Fruit fly (Drosophila melanogaster): ENCODE results near the gene fws.

fws gene

DNA sequence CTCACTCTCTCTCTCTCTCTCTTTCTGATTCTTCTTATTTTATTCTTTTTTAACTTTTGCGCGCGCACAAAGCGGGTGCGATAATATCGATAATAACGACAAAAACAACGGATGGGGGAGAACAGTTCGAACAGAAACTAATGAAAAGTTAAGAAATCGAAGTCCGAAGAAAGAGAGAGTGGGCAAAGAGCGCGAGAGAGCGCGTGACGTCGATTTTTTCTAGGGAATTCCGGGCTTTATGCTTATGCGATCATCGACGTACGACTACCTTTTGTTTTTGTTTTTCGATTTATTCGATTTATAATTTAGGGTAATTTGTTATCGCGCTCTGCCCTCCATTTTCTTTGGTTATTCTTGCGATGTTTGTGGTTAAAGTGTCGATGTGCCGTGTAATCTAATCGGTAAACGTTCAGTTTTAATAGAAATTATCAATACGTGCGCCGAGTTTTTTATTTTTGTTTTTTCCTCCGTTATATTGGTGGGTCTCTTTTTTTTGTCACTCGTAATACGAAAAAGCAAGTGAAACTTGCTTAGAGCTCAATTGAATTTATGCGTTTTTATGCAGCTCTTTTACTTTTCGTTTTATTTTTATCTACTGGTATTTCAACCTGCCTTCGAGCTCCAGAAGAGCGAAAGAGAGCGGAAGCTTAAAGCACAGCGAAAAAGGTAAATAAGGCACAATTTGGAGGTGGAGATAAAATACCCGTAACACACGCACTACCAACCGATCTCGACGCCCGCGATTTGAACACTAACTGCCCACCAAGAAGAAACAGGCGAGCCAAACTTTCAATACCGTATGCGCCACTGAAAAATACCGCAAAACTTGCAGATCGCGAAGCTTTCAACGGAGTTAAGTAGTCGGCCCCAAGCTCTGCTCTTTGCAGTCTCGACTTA lies 31.0 kb downstream of the fws start, which contains the start of gene dl:
dl (minus strand) TSS at position 757 of the 897 bp plus-strand sequence.
- TF ChIP-seq Myc (optimal IDR thresholded peaks at IDR 0.05) (no peak), Sin3A (optimal IDR thresholded peaks at IDR 0.05) (no peak), psq (optimal IDR thresholded peaks at IDR 0.05) (no peak), ttk (optimal IDR thresholded peaks at IDR 0.05) (no peak), insv (optimal IDR thresholded peaks at IDR 0.05) (no peak), h (optimal IDR thresholded peaks at IDR 0.05) (no peak)

DNA sequence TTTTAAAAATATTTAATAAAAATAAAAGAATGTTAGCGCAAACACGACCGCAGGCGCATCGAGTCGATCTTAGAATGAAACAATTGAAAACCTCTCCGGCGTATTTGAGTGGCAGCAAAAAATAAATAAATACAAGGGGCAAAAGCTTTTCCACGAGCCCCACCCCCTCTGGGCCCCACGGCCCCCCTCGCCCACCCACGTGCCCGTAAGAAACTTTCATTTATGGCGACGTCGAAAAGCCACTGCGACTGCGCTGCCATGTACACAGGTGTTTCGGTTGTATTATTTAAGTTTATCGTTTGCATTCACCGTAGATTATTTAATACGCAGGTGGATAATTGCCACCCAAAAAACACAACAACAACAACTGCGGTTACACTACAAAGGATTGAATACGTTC lies 32.4 kb downstream of the fws start:
- TF ChIP-seq Sin3A (optimal IDR thresholded peaks at IDR 0.05) (no peak), psq (optimal IDR thresholded peaks at IDR 0.05) (no peak), ttk (optimal IDR thresholded peaks at IDR 0.05) (no peak), Myc (optimal IDR thresholded peaks at IDR 0.05) (no peak), insv (optimal IDR thresholded peaks at IDR 0.05) (no peak), h (optimal IDR thresholded peaks at IDR 0.05) (no peak)

DNA sequence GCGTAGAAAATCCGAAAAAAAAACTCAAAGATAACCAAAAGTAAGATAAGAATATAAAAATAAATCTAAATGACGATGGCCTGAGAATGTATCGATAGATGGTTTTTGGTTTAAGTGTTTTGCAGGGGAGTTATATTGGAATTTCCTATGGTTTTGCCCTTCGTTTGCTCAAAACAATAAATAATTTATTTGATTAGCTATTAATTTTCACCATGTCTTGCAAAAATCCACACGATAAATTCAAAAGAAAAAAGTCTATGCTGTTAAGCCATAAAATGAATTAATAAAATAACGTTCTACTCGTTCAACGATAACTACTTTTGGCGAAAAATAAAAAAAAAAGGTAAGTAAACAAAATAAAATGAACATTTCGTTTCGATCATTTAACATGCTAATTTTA lies 33.8 kb downstream of the fws start:
- TF ChIP-seq Sin3A (optimal IDR thresholded peaks at IDR 0.05) (no peak), insv (optimal IDR thresholded peaks at IDR 0.05) (no peak), h (optimal IDR thresholded peaks at IDR 0.05) (no peak), Myc (optimal IDR thresholded peaks at IDR 0.05) (no peak), psq (optimal IDR thresholded peaks at IDR 0.05) (no peak), ttk (optimal IDR thresholded peaks at IDR 0.05) (no peak)

DNA sequence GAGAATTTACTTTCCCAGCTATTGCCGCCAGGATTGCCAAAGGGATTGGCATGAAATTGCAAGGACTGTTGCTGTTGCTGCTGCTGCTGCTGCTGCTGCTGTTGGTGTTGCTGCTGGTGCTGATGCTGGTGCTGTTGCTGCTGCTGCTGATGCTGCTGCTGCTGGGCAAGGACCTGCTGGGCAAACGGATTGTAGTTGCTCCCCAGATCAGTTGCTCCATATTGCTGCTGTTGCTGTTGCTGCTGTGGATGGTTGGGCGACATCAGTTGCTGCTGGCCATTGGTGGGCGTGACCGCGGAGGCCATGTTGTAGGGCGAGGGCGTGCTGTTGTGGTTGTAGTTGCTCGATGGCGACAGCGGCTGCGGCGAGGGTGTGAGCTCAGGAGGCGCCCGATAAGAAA lies 43.2 kb downstream of the fws start:
- TF ChIP-seq h (optimal IDR thresholded peaks at IDR 0.05) (no peak), Sin3A (optimal IDR thresholded peaks at IDR 0.05) (no peak), insv (optimal IDR thresholded peaks at IDR 0.05) (no peak), ttk (optimal IDR thresholded peaks at IDR 0.05) (no peak)

DNA sequence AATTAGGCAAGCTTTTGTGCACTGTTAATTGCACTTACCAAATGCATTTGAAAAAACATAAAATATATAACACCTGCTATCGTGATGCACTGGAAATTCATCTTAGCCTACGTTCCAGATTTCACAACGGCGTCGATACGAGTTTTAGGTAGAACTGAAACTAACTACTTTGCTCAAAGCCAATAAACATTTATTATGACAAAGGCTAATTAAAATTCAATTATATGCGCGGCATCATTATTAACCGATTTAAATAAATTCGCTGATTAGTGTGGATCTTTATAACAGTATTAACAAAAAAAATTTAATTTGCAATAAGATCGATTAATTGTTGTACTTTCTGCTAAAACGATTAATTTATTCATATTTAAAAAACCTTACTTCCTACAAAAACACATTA lies 44.3 kb downstream of the fws start, which contains the start of gene CG33928:
CG33928 (minus strand) TSS at position 101 of the 400 bp plus-strand sequence.
- no peak for TF ChIP-seq Sin3A (optimal IDR thresholded peaks at IDR 0.05)
- no peak for TF ChIP-seq Myc (optimal IDR thresholded peaks at IDR 0.05)
- TF ChIP-seq insv (optimal IDR thresholded peaks at IDR 0.05), result no peak
- no peak for TF ChIP-seq ttk (optimal IDR thresholded peaks at IDR 0.05)
- no peak for TF ChIP-seq h (optimal IDR thresholded peaks at IDR 0.05)
- TF ChIP-seq psq (optimal IDR thresholded peaks at IDR 0.05), result no peak

DNA sequence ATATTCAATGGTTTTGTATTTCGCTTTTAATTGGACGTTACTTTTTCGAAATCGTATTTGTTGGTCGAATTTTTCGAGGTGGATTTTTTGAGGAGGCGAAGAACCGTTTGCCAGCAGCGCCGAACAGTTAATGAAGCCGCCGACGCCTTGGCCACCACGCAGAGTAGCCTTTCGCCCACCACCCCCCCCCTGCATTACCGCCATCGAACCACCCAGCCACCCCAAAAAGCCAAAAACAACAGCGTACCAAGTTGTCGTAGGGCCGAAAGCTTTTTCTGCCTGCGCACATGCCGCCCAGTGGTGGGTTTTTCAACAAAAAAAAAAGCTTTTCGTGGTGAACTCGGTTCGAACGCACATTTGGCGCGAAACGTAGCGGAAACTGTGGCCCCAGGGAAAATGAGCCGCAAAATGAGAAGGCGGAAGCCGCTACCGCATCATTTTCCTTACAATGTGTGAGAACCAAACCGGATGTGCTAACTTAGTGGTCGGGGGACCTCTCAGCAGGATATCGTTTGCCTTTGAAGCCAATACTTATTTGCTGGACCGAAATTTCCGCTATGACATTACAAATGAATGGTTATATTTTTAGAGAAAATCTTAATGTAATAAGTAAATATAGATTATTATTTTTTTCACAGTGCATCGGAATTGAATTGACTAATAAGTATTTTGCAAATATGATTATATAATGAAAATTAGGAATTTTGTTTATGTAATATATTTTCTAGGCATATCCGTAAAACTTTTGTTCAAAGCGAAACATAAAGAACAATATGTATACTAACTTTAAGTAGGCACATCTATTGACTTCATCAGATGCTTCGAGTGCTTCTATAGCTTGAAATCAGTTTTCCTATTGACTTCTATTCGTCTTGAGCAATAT lies 47.6 kb downstream of the fws start, which contains the start of the genes Dif and CG5043:
Dif (minus strand) TSS at position 132 of the 883 bp plus-strand sequence.
CG5043 (plus strand) TSS at position 833 of the 883 bp plus-strand sequence.
- TF ChIP-seq Myc (optimal IDR thresholded peaks at IDR 0.05), result no peak
- no peak for TF ChIP-seq h (optimal IDR thresholded peaks at IDR 0.05)
- no peak for TF ChIP-seq ttk (optimal IDR thresholded peaks at IDR 0.05)
- no peak for TF ChIP-seq insv (optimal IDR thresholded peaks at IDR 0.05)

DNA sequence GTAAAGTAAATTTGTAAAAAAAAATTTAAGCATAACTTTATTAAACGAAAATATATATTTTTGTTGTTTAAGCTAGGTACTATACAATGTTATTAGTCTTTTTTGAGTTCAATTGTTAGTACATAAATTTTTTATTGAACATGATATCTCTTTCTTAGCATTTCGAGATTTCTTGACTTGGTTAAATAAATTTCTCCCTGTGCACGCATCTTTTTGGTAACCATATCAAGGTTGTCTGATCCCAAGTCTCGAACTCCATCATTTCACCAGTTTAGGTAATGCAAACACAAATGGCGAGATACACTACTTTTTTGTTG lies 49.5 kb downstream of the fws start:
- TF ChIP-seq ttk (optimal IDR thresholded peaks at IDR 0.05) (no peak), Myc (optimal IDR thresholded peaks at IDR 0.05) (no peak), Sin3A (optimal IDR thresholded peaks at IDR 0.05) (no peak), insv (optimal IDR thresholded peaks at IDR 0.05) (no peak), h (optimal IDR thresholded peaks at IDR 0.05) (no peak), psq (optimal IDR thresholded peaks at IDR 0.05) (no peak)

DNA sequence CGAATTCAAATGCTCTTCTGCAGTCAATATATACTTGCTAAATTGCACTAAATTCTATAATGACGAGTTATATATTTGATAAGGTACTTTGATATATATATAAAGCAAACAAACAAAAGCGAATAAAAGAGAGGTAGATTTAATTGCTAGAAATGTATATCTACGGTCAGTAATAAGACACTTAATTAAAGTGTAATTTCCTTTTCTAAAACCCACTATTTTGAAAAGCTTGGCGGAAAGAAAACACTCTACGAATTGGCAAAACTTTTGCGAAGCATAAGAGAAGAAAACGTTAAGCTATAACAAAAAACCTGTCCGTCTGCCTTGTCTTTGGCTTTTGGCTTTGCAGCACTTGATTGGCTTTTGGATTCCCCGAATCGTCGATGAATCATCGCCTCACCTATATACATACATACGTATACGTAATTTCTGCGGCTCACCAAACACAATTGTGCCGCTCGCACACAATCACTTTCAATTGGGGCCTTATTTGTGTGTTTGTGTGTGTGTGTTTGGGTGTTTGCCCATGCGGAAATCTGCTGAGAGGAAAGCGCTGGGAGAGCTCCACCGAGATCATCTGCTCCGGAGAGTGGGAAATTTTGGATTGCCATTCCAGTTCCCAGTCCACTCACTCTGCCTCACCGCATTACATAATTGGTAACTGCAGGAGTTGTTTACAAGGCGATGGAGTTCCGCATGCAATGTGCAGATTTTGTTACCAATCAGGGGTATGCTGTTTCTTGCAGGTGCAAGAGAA lies 50.0 kb downstream of the fws start:
- TF ChIP-seq Sin3A (optimal IDR thresholded peaks at IDR 0.05) (no peak), psq (optimal IDR thresholded peaks at IDR 0.05) (no peak), insv (optimal IDR thresholded peaks at IDR 0.05) (no peak), h (optimal IDR thresholded peaks at IDR 0.05) (no peak), ttk (optimal IDR thresholded peaks at IDR 0.05) (no peak), Myc (optimal IDR thresholded peaks at IDR 0.05) (no peak)

DNA sequence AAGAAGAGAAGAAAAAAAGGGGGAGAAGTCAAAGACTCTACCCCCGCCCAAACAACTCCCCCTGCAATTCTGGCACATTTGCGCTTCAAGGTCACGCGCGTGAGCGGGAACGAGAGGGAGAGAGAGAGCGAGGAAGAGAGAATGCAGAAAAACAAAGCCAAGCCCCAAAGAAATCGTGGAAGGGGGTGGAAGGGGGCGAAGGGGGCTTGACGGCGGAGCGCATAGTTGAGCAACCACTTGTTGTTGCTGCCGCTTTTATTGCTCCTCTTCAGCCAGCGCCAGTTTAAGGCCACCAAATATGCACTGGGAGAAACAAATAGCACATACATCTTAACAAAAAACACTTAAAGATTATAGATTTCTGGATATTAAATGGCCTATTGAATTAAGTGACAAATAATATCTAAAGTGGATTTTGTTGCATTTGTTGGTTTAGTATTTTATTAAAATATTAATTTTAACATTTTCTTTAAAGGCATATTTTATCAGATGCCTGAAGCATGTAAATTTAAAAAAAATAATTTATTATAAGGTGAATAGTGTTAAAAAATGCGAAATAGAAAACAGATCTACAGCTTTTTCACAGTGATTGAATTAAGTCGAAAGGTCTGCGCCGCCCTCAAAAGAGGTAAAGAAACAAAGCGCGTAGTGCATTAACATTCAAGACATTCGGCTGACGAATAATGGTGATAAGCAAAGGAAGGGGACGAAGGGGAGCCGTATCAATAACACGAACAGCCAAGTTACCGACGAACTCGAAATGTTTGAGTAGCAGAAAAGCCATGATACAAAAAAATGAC lies 50.8 kb downstream of the fws start:
- TF ChIP-seq h (optimal IDR thresholded peaks at IDR 0.05) (no peak), psq (optimal IDR thresholded peaks at IDR 0.05) (no peak), insv (optimal IDR thresholded peaks at IDR 0.05) (no peak), Sin3A (optimal IDR thresholded peaks at IDR 0.05) (no peak), Myc (optimal IDR thresholded peaks at IDR 0.05) (no peak), ttk (optimal IDR thresholded peaks at IDR 0.05) (no peak)
